Worm (Caenorhabditis elegans): ENCODE results near the gene apc-10.

The apc-10 gene

DNA sequence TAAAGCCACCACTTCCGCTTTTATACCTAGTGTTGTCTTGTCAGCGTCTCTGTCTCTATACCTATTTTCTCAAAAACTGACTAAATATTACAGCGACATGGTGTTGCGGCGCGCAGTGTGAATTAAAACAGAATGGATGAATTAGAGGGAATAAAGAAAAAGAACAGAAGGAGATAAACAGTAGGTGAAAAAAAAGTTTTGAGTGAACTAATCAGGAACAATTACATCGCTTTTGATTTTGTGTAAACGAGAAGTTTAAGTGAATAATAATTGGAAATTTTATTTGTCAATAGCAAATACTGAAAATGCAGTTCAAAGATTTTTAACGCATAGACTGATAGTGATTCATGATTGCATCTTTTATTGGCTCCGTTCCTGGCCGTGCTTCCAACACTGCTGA lies 1.1 kb downstream of the apc-10 start, which contains the start of gene col-12:
col-12 (minus strand) TSS at position 101 of the 400 bp plus-strand sequence.
- no peak for TF ChIP-seq pax-1 (tag; optimal IDR thresholded peaks at IDR 0.05)
- TF ChIP-seq ceh-14 (tag; optimal IDR thresholded peaks at IDR 0.05): no peak
- no peak for TF ChIP-seq ceh-19 (GFP tag; optimal IDR thresholded peaks at IDR 0.05)
- no peak for TF ChIP-seq pag-3 (tag; optimal IDR thresholded peaks at IDR 0.05; ENCODE audit: borderline replicate concordance)
- TF ChIP-seq madf-2 (tag; optimal IDR thresholded peaks at IDR 0.05): no peak
- no peak for TF ChIP-seq K09A11.1 (tag; optimal IDR thresholded peaks at IDR 0.05; ENCODE audit: insufficient read depth)
- TF ChIP-seq pros-1 (tag; optimal IDR thresholded peaks at IDR 0.05): no peak
- no peak for TF ChIP-seq hlh-8 (tag; optimal IDR thresholded peaks at IDR 0.05)
- TF ChIP-seq ttx-3 (tag; optimal IDR thresholded peaks at IDR 0.05): no peak

DNA sequence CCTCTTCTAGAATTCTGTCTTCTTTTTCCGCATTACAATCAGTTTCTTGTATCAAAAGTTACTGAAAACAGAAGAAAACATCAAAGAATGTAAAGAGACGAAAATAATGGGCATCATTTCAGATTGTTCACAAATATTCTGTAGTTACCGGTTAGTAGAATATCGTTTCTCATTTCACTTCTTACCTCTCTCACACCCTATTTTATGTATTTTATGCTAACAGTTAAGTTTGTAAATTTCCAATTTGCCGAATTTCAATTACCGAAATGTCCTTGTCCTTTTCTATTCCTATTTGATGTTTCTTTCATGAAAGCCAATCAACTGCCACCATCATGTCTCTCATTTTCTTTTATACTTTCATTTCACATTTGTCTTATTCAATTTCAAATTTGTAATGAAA lies 2.6 kb downstream of the apc-10 start:
- TF ChIP-seq fkh-6 (tag; optimal IDR thresholded peaks at IDR 0.05): no peak
- TF ChIP-seq unc-42 (tag; optimal IDR thresholded peaks at IDR 0.05): no peak
- TF ChIP-seq pax-1 (tag; optimal IDR thresholded peaks at IDR 0.05): no peak

DNA sequence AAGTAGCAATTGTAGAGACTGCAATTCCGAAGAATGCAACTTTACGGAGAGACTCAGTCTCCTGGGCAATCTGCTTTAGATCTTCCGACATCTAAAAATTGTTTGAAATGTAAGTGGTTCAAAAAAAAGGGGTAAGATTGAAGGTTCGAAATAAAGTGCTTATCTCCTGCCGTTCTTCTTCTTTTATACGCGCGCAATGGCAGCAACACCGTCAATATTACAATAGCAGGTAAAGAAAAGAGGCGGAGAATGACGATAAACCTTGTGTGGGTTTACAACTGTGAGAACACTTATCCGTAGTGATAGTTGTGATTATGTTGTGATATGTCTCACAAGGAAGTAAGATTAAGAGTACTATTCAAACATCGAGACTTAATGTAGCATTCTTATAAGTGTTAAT lies 4.4 kb downstream of the apc-10 start, which contains the start of gene col-13:
col-13 (minus strand) TSS at position 101 of the 400 bp plus-strand sequence.
- TF ChIP-seq ref-2 (tag; optimal IDR thresholded peaks at IDR 0.05) (no peak), tbx-2 (tag; optimal IDR thresholded peaks at IDR 0.05) (no peak)

DNA sequence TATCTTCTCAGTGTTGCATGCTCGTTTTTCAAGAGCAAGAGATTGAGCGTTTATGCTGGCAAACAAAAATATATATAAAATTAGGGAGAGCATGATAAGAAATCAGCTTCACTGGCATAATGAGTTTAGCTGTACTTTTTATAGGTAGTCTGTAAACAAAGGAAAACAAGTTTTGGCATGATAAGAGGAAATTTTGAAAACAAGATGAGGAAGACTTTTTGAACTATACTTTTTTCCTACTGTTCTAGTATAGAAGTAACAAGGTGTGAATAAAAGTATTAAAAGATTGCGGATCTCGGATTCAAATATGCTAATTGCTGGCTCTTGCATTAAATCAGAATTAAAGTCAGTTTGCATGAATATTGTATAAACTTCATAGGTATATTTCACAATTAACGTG lies 7.2 kb downstream of the apc-10 start, which contains the start of gene F15H10.5:
F15H10.5 (minus strand) TSS at position 101 of the 400 bp plus-strand sequence.
- TF ChIP-seq unc-3 (GFP tag; conservative IDR thresholded peaks at IDR 0.05) (no peak), unc-3 (tag; optimal IDR thresholded peaks at IDR 0.05) (no peak), sox-4 (tag; optimal IDR thresholded peaks at IDR 0.05) (no peak), ceh-14 (tag; optimal IDR thresholded peaks at IDR 0.05) (no peak), F13H6.1 (tag; optimal IDR thresholded peaks at IDR 0.05) (no peak), unc-55 (GFP tag; optimal IDR thresholded peaks at IDR 0.05) (no peak), dve-1 (tag; optimal IDR thresholded peaks at IDR 0.05) (no peak), ama-1 (optimal IDR thresholded peaks at IDR 0.05) (no peak), che-1 (tag; optimal IDR thresholded peaks at IDR 0.05) (no peak), ceh-19 (GFP tag; optimal IDR thresholded peaks at IDR 0.05) (no peak), pag-3 (tag; optimal IDR thresholded peaks at IDR 0.05; ENCODE audit: borderline replicate concordance) (no peak), gmeb-2 (tag; optimal IDR thresholded peaks at IDR 0.05) (no peak), ceh-2 (tag; optimal IDR thresholded peaks at IDR 0.05) (no peak), rnt-1 (tag; optimal IDR thresholded peaks at IDR 0.05) (no peak), C38D4.7 (GFP tag; optimal IDR thresholded peaks at IDR 0.05) (no peak), Y22D7AL.16 (tag; optimal IDR thresholded peaks at IDR 0.05) (no peak), fax-1 (tag; optimal IDR thresholded peaks at IDR 0.05) (no peak), ttx-3 (tag; optimal IDR thresholded peaks at IDR 0.05) (no peak), madf-2 (tag; optimal IDR thresholded peaks at IDR 0.05) (no peak)

DNA sequence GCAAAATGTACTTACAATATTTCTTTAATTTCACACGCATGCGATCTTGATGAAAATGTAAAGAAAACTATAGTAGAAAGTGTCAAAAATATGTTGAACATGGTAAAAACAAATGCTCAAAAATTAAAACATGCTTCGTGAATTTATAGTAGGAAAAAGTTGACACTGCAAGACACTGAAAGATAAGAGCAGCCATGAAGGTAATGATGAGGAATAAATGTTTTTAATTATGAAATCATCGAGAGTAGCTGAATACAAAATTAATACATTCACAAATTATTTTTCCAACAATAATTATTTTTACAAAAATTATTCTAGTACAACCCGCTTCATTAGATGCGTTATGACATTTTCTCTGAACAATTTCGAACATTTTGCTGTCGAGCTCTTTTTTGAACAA lies 9.2 kb downstream of the apc-10 start, which contains the start of gene F15H10.10:
F15H10.10 (minus strand) TSS at position 101 of the 400 bp plus-strand sequence.
- no peak for TF ChIP-seq Y22D7AL.16 (tag; optimal IDR thresholded peaks at IDR 0.05)
- TF ChIP-seq fkh-10 (GFP tag; optimal IDR thresholded peaks at IDR 0.05): no peak
- no peak for TF ChIP-seq ceh-30 (tag; optimal IDR thresholded peaks at IDR 0.05)
- TF ChIP-seq ceh-45 (GFP tag; IDR thresholded peaks at IDR 0.05): no peak
- TF ChIP-seq ceh-14 (tag; optimal IDR thresholded peaks at IDR 0.05): no peak
- no peak for TF ChIP-seq ceh-2 (tag; optimal IDR thresholded peaks at IDR 0.05)

DNA sequence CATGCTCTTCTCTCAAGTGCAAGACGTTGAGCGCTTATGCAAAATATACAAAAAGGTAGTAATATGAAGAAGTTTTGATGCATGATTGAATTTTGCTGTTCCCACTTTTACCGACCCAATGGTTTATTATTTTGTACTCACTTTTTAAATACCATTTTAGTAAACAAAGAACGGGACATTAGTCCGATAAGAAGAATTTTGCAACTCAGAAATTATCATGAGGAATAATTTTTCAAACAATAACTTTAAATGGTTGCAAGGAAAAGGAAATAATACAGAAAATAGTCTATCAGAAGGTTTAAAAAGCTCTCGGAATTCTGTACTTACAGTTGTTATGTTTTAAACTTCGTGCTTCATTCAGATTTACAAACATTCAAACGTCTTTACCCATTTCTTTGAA lies 11.5 kb downstream of the apc-10 start, which contains the start of gene F15H10.9:
F15H10.9 (minus strand) TSS at position 101 of the 400 bp plus-strand sequence.
- TF ChIP-seq eyg-1 (tag; optimal IDR thresholded peaks at IDR 0.05): no peak
